Worm (Caenorhabditis elegans) whole organism, early embryonic: ENCODE data around the gene dpy-19.

Experiments
- aly-1 ChIP-seq: sonication (generic microtip); optimal IDR thresholded peaks from 2 replicates; lab custom pipeline; 2016; ENCODE audit warnings: missing genetic modification characterization, missing compliant biosample characterization
- ama-1 ChIP-seq: fragments of 150-350 bp; optimal IDR thresholded peaks from 2 replicates; lab custom pipeline; 2014
- ceh-13 ChIP-seq: fragments of 200-800 bp; sonication (Bioruptor generic); optimal IDR thresholded peaks from 2 replicates; lab custom pipeline; 2018; ENCODE audit warnings: mild to moderate bottlenecking, missing genetic modification characterization, missing compliant biosample characterization
- flt-1 ChIP-seq: fragments of 200-800 bp; sonication (Bioruptor generic); IDR thresholded peaks from 2 replicates; pipeline ENCODE4 v1.3.6; 2022; ENCODE audit warnings: missing genetic modification characterization, missing compliant biosample characterization
- tra-4 ChIP-seq: sonication (generic microtip); optimal IDR thresholded peaks from 2 replicates; lab custom pipeline; 2017; ENCODE audit warnings: missing genetic modification characterization, missing compliant biosample characterization

ce11 chrIII:8616587-8616986 lies 50.7 kb downstream of the dpy-19 start, which contains the start of gene C06E1.11:
- TF ChIP-seq ceh-13 (GFP tag; lab: Kevin White, UChicago) (no peak), ama-1 (lab: Kevin White, UChicago) (no peak), aly-1 (tag; lab: Kevin White, UChicago) (no peak), flt-1 (GFP tag; lab: Robert Waterston, UW) (no peak), tra-4 (tag; lab: Kevin White, UChicago) (no peak)
